Worm (Caenorhabditis elegans) whole organism, mixed stage, embryonic: ENCODE results near the gene vamp-8.

ENCODE experiments used
- elt-1 ChIP-seq: sonication (generic microtip); optimal IDR thresholded peaks from 2 replicates; lab custom pipeline; 2017; ENCODE audit warnings: missing genetic modification characterization, mild to moderate bottlenecking, missing compliant biosample characterization, antibody characterized with exemption, moderate library complexity, borderline replicate concordance; ENCODE audit not compliant: insufficient read depth
- elt-3 ChIP-seq: fragments of 150-350 bp; optimal IDR thresholded peaks from 2 replicates; lab custom pipeline; 2014; ENCODE audit warnings: missing biosample characterization, missing genetic modification characterization
- flh-1 ChIP-seq: fragments of 200-800 bp; sonication (Bioruptor generic); optimal IDR thresholded peaks from 2 replicates; lab custom pipeline; 2018; ENCODE audit warnings: mild to moderate bottlenecking, missing genetic modification characterization, moderate library complexity, missing compliant biosample characterization
- ham-2 ChIP-seq: fragments of 200-800 bp; sonication (Bioruptor generic); optimal IDR thresholded peaks from 2 replicates; lab custom pipeline; 2018; ENCODE audit warnings: mild to moderate bottlenecking, missing genetic modification characterization, missing compliant biosample characterization
- mab-5 ChIP-seq: fragments of 150-350 bp; optimal IDR thresholded peaks from 2 replicates; lab custom pipeline; 2014; ENCODE audit warnings: missing biosample characterization, missing genetic modification characterization
- nhr-12 ChIP-seq: fragments of 150-350 bp; optimal IDR thresholded peaks from 2 replicates; lab custom pipeline; 2014; ENCODE audit warnings: missing biosample characterization, missing genetic modification characterization
- nhr-237 ChIP-seq: fragments of 150-350 bp; optimal IDR thresholded peaks from 2 replicates; lab custom pipeline; 2014; ENCODE audit warnings: missing biosample characterization, missing genetic modification characterization
- nhr-28 ChIP-seq: fragments of 150-350 bp; optimal IDR thresholded peaks from 2 replicates; lab custom pipeline; 2014; ENCODE audit warnings: missing biosample characterization, missing genetic modification characterization
- nhr-76 ChIP-seq: sonication (generic microtip); optimal IDR thresholded peaks from 2 replicates; lab custom pipeline; 2017; ENCODE audit warnings: missing biosample characterization, missing genetic modification characterization
- pha-4 ChIP-seq: fragments of 150-350 bp; optimal IDR thresholded peaks from 2 replicates; lab custom pipeline; 2018; ENCODE audit warnings: missing biosample characterization, missing genetic modification reagents, missing genetic modification characterization
- snpc-4 ChIP-seq: fragments of 150-350 bp; optimal IDR thresholded peaks from 2 replicates; lab custom pipeline; 2014; ENCODE audit warnings: missing biosample characterization, missing genetic modification characterization
- unc-62 ChIP-seq: fragments of 150-350 bp; optimal IDR thresholded peaks from 2 replicates; lab custom pipeline; 2014; ENCODE audit warnings: missing biosample characterization, missing genetic modification reagents, missing genetic modification characterization

DNA sequence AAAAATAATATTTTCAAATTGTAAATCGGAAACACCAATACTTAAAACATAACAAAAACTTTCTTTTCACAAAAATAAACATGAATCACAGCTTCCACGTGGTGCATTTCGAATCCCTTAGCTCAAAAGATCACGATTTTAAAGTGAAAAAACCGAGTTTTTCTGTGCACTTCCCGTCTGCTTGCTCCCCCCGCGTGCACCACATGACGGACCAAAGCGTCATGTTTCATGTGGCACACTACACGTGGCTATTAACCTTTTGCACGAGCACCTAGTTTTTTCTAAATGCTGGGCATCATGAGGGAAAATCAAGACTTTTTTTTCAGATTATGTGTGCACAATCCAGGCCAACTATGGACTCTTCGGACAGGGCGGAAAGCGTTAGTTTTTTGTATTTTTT is 15.8 kb upstream of the vamp-8 start:
- TF ChIP-seq elt-3 (tag; lab: Kevin White, UChicago) (no peak), elt-1 (no peak), pha-4 (tag; lab: Kevin White, UChicago) (no peak), unc-62 (GFP tag; lab: Kevin White, UChicago) (no peak), flh-1 (GFP tag; lab: Kevin White, UChicago) (no peak), nhr-28 (tag; lab: Kevin White, UChicago) (no peak), nhr-237 (no peak), nhr-76 (no peak), nhr-12 (tag; lab: Kevin White, UChicago) (no peak), ham-2 (no peak), mab-5 (tag; lab: Kevin White, UChicago) (no peak), snpc-4 (tag; lab: Kevin White, UChicago) (no peak)
